Worm (Caenorhabditis elegans) whole organism, L2 larva: ENCODE data around the gene C56E6.2.
A peak's percentile ranks its signal among the peaks of the same experiment; 100 is the strongest.

Source experiments
- C34F6.9 ChIP-seq: fragments of 150-350 bp; optimal IDR thresholded peaks from 2 replicates; lab custom pipeline; 2014; ENCODE audit warnings: missing biosample characterization, missing genetic modification characterization
- F13H6.1 ChIP-seq: sonication (generic microtip); optimal IDR thresholded peaks from 2 replicates; lab custom pipeline; 2016; ENCODE audit warnings: missing genetic modification characterization, missing compliant biosample characterization
- ZK546.5 ChIP-seq: sonication (generic microtip); optimal IDR thresholded peaks from 2 replicates; lab custom pipeline; 2017; ENCODE audit warnings: missing biosample characterization, missing genetic modification characterization
- alr-1 ChIP-seq: fragments of 150-350 bp; optimal IDR thresholded peaks from 2 replicates; lab custom pipeline; 2014; ENCODE audit warnings: missing biosample characterization, missing genetic modification characterization
- aly-2 ChIP-seq: fragments of 150-350 bp; optimal IDR thresholded peaks from 2 replicates; lab custom pipeline; 2014; ENCODE audit warnings: missing biosample characterization, missing genetic modification characterization
- ama-1 ChIP-seq: fragments of 150-350 bp; optimal IDR thresholded peaks from 2 replicates; lab custom pipeline; 2018; ENCODE audit warnings: inconsistent platforms
- blmp-1 ChIP-seq: sonication (generic microtip); optimal IDR thresholded peaks from 2 replicates; lab custom pipeline; 2017; ENCODE audit warnings: missing genetic modification characterization, mild to moderate bottlenecking, missing compliant biosample characterization, antibody characterized with exemption, moderate library complexity; ENCODE audit not compliant: insufficient read depth
- ceh-82 ChIP-seq: fragments of 150-350 bp; optimal IDR thresholded peaks from 2 replicates; lab custom pipeline; 2014; ENCODE audit warnings: missing biosample characterization, missing genetic modification characterization
- crh-2 ChIP-seq: sonication (generic microtip); optimal IDR thresholded peaks from 2 replicates; lab custom pipeline; 2017; ENCODE audit warnings: missing biosample characterization, missing genetic modification characterization
- dmd-4 ChIP-seq: sonication (generic microtip); optimal IDR thresholded peaks from 2 replicates; lab custom pipeline; 2017; ENCODE audit warnings: missing biosample characterization, missing genetic modification characterization
- egl-27 ChIP-seq: sonication (generic microtip); optimal IDR thresholded peaks from 3 replicates; lab custom pipeline; 2017; ENCODE audit warnings: missing biosample characterization, missing genetic modification reagents, missing genetic modification characterization
- elt-3 ChIP-seq: sonication (generic microtip); optimal IDR thresholded peaks from 2 replicates; lab custom pipeline; 2017; ENCODE audit warnings: missing biosample characterization, missing genetic modification characterization
- gmeb-1 ChIP-seq: fragments of 150-350 bp; optimal IDR thresholded peaks from 2 replicates; lab custom pipeline; 2014; ENCODE audit warnings: missing biosample characterization, missing genetic modification characterization
- lin-11 ChIP-seq: fragments of 150-350 bp; sonication (generic microtip); optimal IDR thresholded peaks from 2 replicates; lab custom pipeline; 2014; ENCODE audit warnings: missing biosample characterization, missing genetic modification characterization, inconsistent platforms, mixed read lengths
- lin-13 ChIP-seq: fragments of 150-350 bp; optimal IDR thresholded peaks from 2 replicates; lab custom pipeline; 2014; ENCODE audit warnings: missing biosample characterization, missing genetic modification reagents, missing genetic modification characterization
- lin-39 ChIP-seq: fragments of 150-350 bp; optimal IDR thresholded peaks from 2 replicates; lab custom pipeline; 2014; ENCODE audit warnings: missing biosample characterization, missing genetic modification reagents, missing genetic modification characterization
- lsy-2 ChIP-seq, 2 experiments: fragments of 150-350 bp in 1 of 2; sonication (generic microtip) in 1 of 2; optimal IDR thresholded peaks; 2 replicates each; lab custom pipeline; 2014 to 2017; ENCODE audit warnings: missing biosample characterization in 2 of 2, missing genetic modification characterization in 2 of 2
- mab-5 ChIP-seq: fragments of 150-350 bp; optimal IDR thresholded peaks from 2 replicates; lab custom pipeline; 2014; ENCODE audit warnings: missing biosample characterization, missing genetic modification characterization
- mbf-1 ChIP-seq: sonication (generic microtip); optimal IDR thresholded peaks from 2 replicates; lab custom pipeline; 2017; ENCODE audit warnings: missing biosample characterization, missing genetic modification characterization
- mdl-1 ChIP-seq, 2 experiments: fragments of 150-350 bp in 1 of 2; sonication (generic microtip) in 1 of 2; optimal IDR thresholded peaks; 2 replicates each; lab custom pipeline; 2017; ENCODE audit warnings: missing biosample characterization in 2 of 2, missing genetic modification characterization in 2 of 2
- nhr-10 ChIP-seq: sonication (generic microtip); optimal IDR thresholded peaks from 2 replicates; lab custom pipeline; 2017; ENCODE audit warnings: missing biosample characterization, missing genetic modification characterization
- nhr-12 ChIP-seq: fragments of 150-350 bp; optimal IDR thresholded peaks from 2 replicates; lab custom pipeline; 2014; ENCODE audit warnings: missing biosample characterization, missing genetic modification characterization
- nhr-129 ChIP-seq: fragments of 150-350 bp; optimal IDR thresholded peaks from 2 replicates; lab custom pipeline; 2014; ENCODE audit warnings: missing biosample characterization, missing genetic modification characterization
- nhr-21 ChIP-seq: fragments of 150-350 bp; optimal IDR thresholded peaks from 2 replicates; lab custom pipeline; 2014; ENCODE audit warnings: missing biosample characterization, missing genetic modification characterization
- nhr-23 ChIP-seq: fragments of 150-350 bp; optimal IDR thresholded peaks from 2 replicates; lab custom pipeline; 2014; ENCODE audit warnings: missing biosample characterization, missing genetic modification reagents, missing genetic modification characterization
- nhr-237 ChIP-seq: fragments of 150-350 bp; optimal IDR thresholded peaks from 2 replicates; lab custom pipeline; 2014; ENCODE audit warnings: missing biosample characterization, missing genetic modification characterization
- nhr-6 ChIP-seq: fragments of 150-350 bp; optimal IDR thresholded peaks from 2 replicates; lab custom pipeline; 2014; ENCODE audit warnings: missing biosample characterization, missing genetic modification characterization
- nhr-77 ChIP-seq: fragments of 150-350 bp; optimal IDR thresholded peaks from 2 replicates; lab custom pipeline; 2014; ENCODE audit warnings: missing biosample characterization, missing genetic modification characterization
- skn-1 ChIP-seq: sonication (generic microtip); optimal IDR thresholded peaks from 2 replicates; lab custom pipeline; 2017; ENCODE audit warnings: missing biosample characterization, missing genetic modification characterization
- sma-3 ChIP-seq: sonication (generic microtip); optimal IDR thresholded peaks from 2 replicates; lab custom pipeline; 2016; ENCODE audit warnings: missing genetic modification reagents, missing genetic modification characterization, missing compliant biosample characterization
- sma-9 ChIP-seq, 2 experiments: fragments of 150-350 bp in 1 of 2; sonication (generic microtip) in 1 of 2; optimal IDR thresholded peaks; 2 replicates each; lab custom pipeline; 2014 to 2016; ENCODE audit warnings: missing genetic modification characterization in 2 of 2, mild to moderate bottlenecking in 1 of 2, missing biosample characterization in 1 of 2, missing compliant biosample characterization in 1 of 2, missing genetic modification reagents in 1 of 2, moderate library complexity in 1 of 2
- unc-39 ChIP-seq: fragments of 150-350 bp; optimal IDR thresholded peaks from 2 replicates; lab custom pipeline; 2014; ENCODE audit warnings: missing biosample characterization, missing genetic modification characterization
- unc-55 ChIP-seq: fragments of 150-350 bp; sonication (generic microtip); optimal IDR thresholded peaks from 3 replicates; lab custom pipeline; 2014; ENCODE audit warnings: missing biosample characterization, missing genetic modification reagents, missing genetic modification characterization
- zag-1 ChIP-seq: fragments of 150-350 bp; optimal IDR thresholded peaks from 2 replicates; lab custom pipeline; 2014; ENCODE audit warnings: missing biosample characterization, missing genetic modification characterization
- ztf-4 ChIP-seq: fragments of 150-350 bp; optimal IDR thresholded peaks from 2 replicates; lab custom pipeline; 2014; ENCODE audit warnings: missing biosample characterization, missing genetic modification characterization

C56E6.2 gene

ce11 chrII:6528629-6529028 is 3.9 kb downstream of the C56E6.2 start, which contains the start of gene C56E6.4:
C56E6.4 (minus strand) TSS chrII:6528729.
- TF ChIP-seq zag-1 (tag; lab: Kevin White, UChicago) (no peak), nhr-10 (tag; lab: Kevin White, UChicago) (no peak), aly-2 (tag; lab: Kevin White, UChicago) (no peak), skn-1 (tag; lab: Kevin White, UChicago) (no peak), sma-9 (GFP tag; optimal IDR thresholded peaks at IDR 0.05; lab: Kevin White, UChicago) (no peak), sma-9 (tag; optimal IDR thresholded peaks at IDR 0.05; lab: Kevin White, UChicago) (no peak), nhr-237 (tag; lab: Kevin White, UChicago) (no peak), egl-27 (no peak), ama-1 (lab: Kevin White, UChicago) (no peak), lin-13 (GFP tag; lab: Kevin White, UChicago) (no peak), crh-2 (tag; lab: Kevin White, UChicago) (no peak), ZK546.5 (tag; lab: Kevin White, UChicago) (no peak), nhr-23 (tag; lab: Kevin White, UChicago) (no peak), dmd-4 (no peak), elt-3 (tag; lab: Kevin White, UChicago) (no peak), alr-1 (tag; lab: Kevin White, UChicago) (no peak), ceh-82 (tag; lab: Kevin White, UChicago) (no peak), unc-39 (no peak)

- TF ChIP-seq nhr-6 (tag; lab: Kevin White, UChicago) (no peak), lsy-2 (tag; optimal IDR thresholded peaks at IDR 0.05; lab: Kevin White, UChicago) (no peak), crh-2 (tag; lab: Kevin White, UChicago) (no peak), alr-1 (tag; lab: Kevin White, UChicago) (no peak), mab-5 (tag; lab: Kevin White, UChicago) (no peak), elt-3 (tag; lab: Kevin White, UChicago) (no peak), nhr-23 (tag; lab: Kevin White, UChicago) (no peak), mbf-1 (tag; lab: Kevin White, UChicago) (no peak), nhr-77 (no peak), nhr-12 (tag; lab: Kevin White, UChicago) (no peak), dmd-4 (no peak), lin-39 (tag; lab: Kevin White, UChicago) (no peak), egl-27 (no peak), nhr-237 (tag; lab: Kevin White, UChicago) (no peak), ztf-4 (no peak), ama-1 (lab: Kevin White, UChicago) (no peak), C34F6.9 (tag; lab: Kevin White, UChicago) (no peak)
These were observed 6.8 kb downstream of the C56E6.2 start, which contains the start of gene abch-1 for ce11 chrII:6531527-6531926. abch-1 (minus strand) TSS chrII:6531627.

- TF ChIP-seq egl-27: no peak
- TF ChIP-seq lin-11 (tag; lab: Kevin White, UChicago): no peak
- TF ChIP-seq nhr-21: no peak
- no peak for TF ChIP-seq crh-2 (tag; lab: Kevin White, UChicago)
These were observed 7.2 kb downstream of the C56E6.2 start, which contains the start of gene abcx-1 for ce11 chrII:6531940-6532339. abcx-1 (plus strand) TSS chrII:6532163.

- TF ChIP-seq nhr-12 (tag; lab: Kevin White, UChicago): no peak
- TF ChIP-seq mab-5 (tag; lab: Kevin White, UChicago): peak; percentile 13
- TF ChIP-seq sma-9 (GFP tag; optimal IDR thresholded peaks at IDR 0.05; lab: Kevin White, UChicago): peak; percentile 30
- TF ChIP-seq sma-9 (tag; optimal IDR thresholded peaks at IDR 0.05; lab: Kevin White, UChicago): no peak
- peak; percentile 5 for TF ChIP-seq F13H6.1
- TF ChIP-seq blmp-1 (tag; lab: Kevin White, UChicago): no peak
- peak; percentile 44 for TF ChIP-seq lin-13 (GFP tag; lab: Kevin White, UChicago)
- peak in 1 of 2 experiments; percentile 81 for TF ChIP-seq lsy-2 (tag; optimal IDR thresholded peaks at IDR 0.05; lab: Kevin White, UChicago)
- TF ChIP-seq C34F6.9 (tag; lab: Kevin White, UChicago): peak; percentile 64
- TF ChIP-seq sma-3: peak; percentile 55
- peak; percentile 87 for TF ChIP-seq unc-55 (GFP tag; lab: Kevin White, UChicago)
- TF ChIP-seq mdl-1 (tag; optimal IDR thresholded peaks at IDR 0.05; lab: Kevin White, UChicago): no peak
- TF ChIP-seq crh-2 (tag; lab: Kevin White, UChicago): peak; percentile 44
- peak; percentile 90 for TF ChIP-seq gmeb-1 (tag; lab: Kevin White, UChicago)
- TF ChIP-seq nhr-129: peak; percentile 61
- TF ChIP-seq zag-1 (tag; lab: Kevin White, UChicago): no peak
These were observed 11.3 kb downstream of the C56E6.2 start, which contains the start of gene utp-20 for ce11 chrII:6535957-6536424. utp-20 (plus strand) TSS chrII:6536374.
